Fruit fly (Drosophila melanogaster) whole organism, embryonic: ENCODE data around the gene Blos4.

ENCODE experiments used
- CG10209 ChIP-seq: fragments of 200-800 bp; sonication (Bioruptor generic); optimal IDR thresholded peaks from 3 replicates; lab custom pipeline; 2017; ENCODE audit warnings: missing biosample characterization, mild to moderate bottlenecking, missing genetic modification characterization, missing genetic modification reagents
- CG1024 ChIP-seq: fragments of 200-800 bp; sonication (Bioruptor generic); IDR thresholded peaks from 2 replicates; pipeline ENCODE4 v1.3.6; 2022; ENCODE audit warnings: missing biosample characterization, missing genetic modification characterization
- CG13424 ChIP-seq: fragments of 200-800 bp; sonication (Bioruptor generic); optimal IDR thresholded peaks from 2 replicates; lab custom pipeline; 2019; ENCODE audit warnings: missing biosample characterization, mild to moderate bottlenecking, missing genetic modification characterization, moderate library complexity
- CG14667 ChIP-seq: fragments of 200-800 bp; sonication (Bioruptor generic); IDR thresholded peaks from 2 replicates; pipeline ENCODE4 v1.3.6; 2022; ENCODE audit warnings: missing biosample characterization, missing genetic modification characterization
- CG16815 ChIP-seq: fragments of 200-800 bp; sonication (Bioruptor generic); optimal IDR thresholded peaks from 3 replicates; lab custom pipeline; 2017; ENCODE audit warnings: missing biosample characterization, mild to moderate bottlenecking, missing genetic modification characterization
- CG17359 ChIP-seq: fragments of 200-800 bp; sonication (Bioruptor generic); optimal IDR thresholded peaks from 3 replicates; lab custom pipeline; 2018; ENCODE audit warnings: missing biosample characterization, mild to moderate bottlenecking, missing genetic modification characterization, moderate library complexity
- CG2889 ChIP-seq: fragments of 200-800 bp; sonication (Bioruptor generic); IDR thresholded peaks from 3 replicates; pipeline ENCODE4 v1.3.6; 2022; ENCODE audit warnings: missing biosample characterization, missing genetic modification characterization
- CG3065 ChIP-seq: fragments of 200-800 bp; sonication (Bioruptor generic); optimal IDR thresholded peaks from 2 replicates; lab custom pipeline; 2016; ENCODE audit warnings: missing biosample characterization, missing genetic modification characterization
- CG3163 ChIP-seq: fragments of 200-800 bp; sonication (Bioruptor generic); optimal IDR thresholded peaks from 3 replicates; lab custom pipeline; 2016; ENCODE audit warnings: missing biosample characterization, missing genetic modification characterization
- CG33557 ChIP-seq: fragments of 200-800 bp; sonication (Bioruptor generic); optimal IDR thresholded peaks from 2 replicates; lab custom pipeline; 2019; ENCODE audit warnings: missing biosample characterization, mild to moderate bottlenecking, missing genetic modification characterization, moderate library complexity
- CG4282 ChIP-seq: fragments of 200-800 bp; sonication (Bioruptor generic); optimal IDR thresholded peaks from 2 replicates; lab custom pipeline; 2016; ENCODE audit warnings: missing biosample characterization, missing genetic modification characterization
- CG4707 ChIP-seq: fragments of 200-800 bp; sonication (Bioruptor generic); optimal IDR thresholded peaks from 2 replicates; lab custom pipeline; 2018; ENCODE audit warnings: missing biosample characterization, mild to moderate bottlenecking, missing genetic modification characterization, moderate library complexity
- CG4854 ChIP-seq: fragments of 200-800 bp; sonication (Bioruptor generic); optimal IDR thresholded peaks from 2 replicates; lab custom pipeline; 2016; ENCODE audit warnings: missing biosample characterization, missing genetic modification characterization, inconsistent platforms
- CG6272 ChIP-seq: fragments of 200-800 bp; sonication (Bioruptor generic); IDR thresholded peaks from 2 replicates; pipeline ENCODE4 v1.3.6; 2022; ENCODE audit warnings: missing biosample characterization, missing genetic modification characterization
- CG6854 ChIP-seq: fragments of 200-800 bp; sonication (Bioruptor generic); optimal IDR thresholded peaks from 3 replicates; lab custom pipeline; 2017; ENCODE audit warnings: missing biosample characterization, mild to moderate bottlenecking, missing genetic modification characterization
- CG7372 ChIP-seq: fragments of 200-800 bp; sonication (Bioruptor generic); IDR thresholded peaks from 2 replicates; pipeline ENCODE4 v1.3.6; 2022; ENCODE audit warnings: missing biosample characterization, missing genetic modification characterization
- CG7745 ChIP-seq: fragments of 200-800 bp; sonication (Bioruptor generic); optimal IDR thresholded peaks from 2 replicates; lab custom pipeline; 2018; ENCODE audit warnings: missing biosample characterization, mild to moderate bottlenecking, missing genetic modification characterization, moderate library complexity
- CG8388 ChIP-seq: fragments of 200-800 bp; sonication (Bioruptor generic); optimal IDR thresholded peaks from 2 replicates; lab custom pipeline; 2019; ENCODE audit warnings: missing biosample characterization, mild to moderate bottlenecking, missing genetic modification characterization, moderate library complexity
- CTCF ChIP-seq: fragments of 200-800 bp; sonication (Bioruptor generic); optimal IDR thresholded peaks from 2 replicates; lab custom pipeline; 2017; ENCODE audit warnings: missing biosample characterization, mild to moderate bottlenecking, missing genetic modification characterization, moderate library complexity
- HLH54F ChIP-seq: fragments of 200-800 bp; sonication (Bioruptor generic); optimal IDR thresholded peaks from 3 replicates; lab custom pipeline; 2016; ENCODE audit warnings: missing biosample characterization, missing genetic modification characterization
- Hr78 ChIP-seq, 2 experiments: fragments of 200-800 bp in 1 of 2; fragments of >200 bp in 1 of 2; sonication (Bioruptor generic) in 1 of 2; optimal IDR thresholded peaks; 2 replicates each; lab custom pipeline; 2017 to 2019; ENCODE audit warnings: missing biosample characterization in 2 of 2, missing genetic modification characterization in 2 of 2, mild to moderate bottlenecking in 1 of 2, moderate library complexity in 1 of 2
- Med ChIP-seq: fragments of 200-800 bp; sonication (Bioruptor generic); peaks from one replicate; lab custom pipeline; 2016; ENCODE audit warnings: missing biosample characterization, missing genetic modification characterization, mild to moderate bottlenecking, inconsistent platforms, moderate library complexity
- Myb ChIP-seq: fragments of 200-800 bp; sonication (Bioruptor generic); optimal IDR thresholded peaks from 2 replicates; lab custom pipeline; 2016; ENCODE audit warnings: missing biosample characterization, missing genetic modification characterization
- Oli ChIP-seq: fragments of 200-800 bp; sonication (Bioruptor generic); optimal IDR thresholded peaks from 2 replicates; lab custom pipeline; 2018; ENCODE audit warnings: missing biosample characterization, mild to moderate bottlenecking, missing genetic modification characterization, moderate library complexity
- Ssrp ChIP-seq: fragments of 200-800 bp; sonication (Bioruptor generic); optimal IDR thresholded peaks from 2 replicates; lab custom pipeline; 2018; ENCODE audit warnings: missing biosample characterization, mild to moderate bottlenecking, missing genetic modification characterization, moderate library complexity
- Usf ChIP-seq: fragments of 200-800 bp; sonication (Bioruptor generic); optimal IDR thresholded peaks from 2 replicates; lab custom pipeline; 2017; ENCODE audit warnings: missing genotype, missing biosample characterization, missing genetic modification characterization
- ap ChIP-seq: fragments of 200-800 bp; sonication (Bioruptor generic); IDR thresholded peaks from 2 replicates; pipeline ENCODE4 v1.3.6; 2022; ENCODE audit warnings: missing biosample characterization, missing genetic modification characterization
- cato ChIP-seq: fragments of 200-800 bp; sonication (Bioruptor generic); optimal IDR thresholded peaks from 2 replicates; lab custom pipeline; 2016; ENCODE audit warnings: missing biosample characterization, missing genetic modification characterization, borderline replicate concordance
- cg ChIP-seq: fragments of 200-800 bp; sonication (Bioruptor generic); optimal IDR thresholded peaks from 3 replicates; lab custom pipeline; 2019; ENCODE audit warnings: missing biosample characterization, mild to moderate bottlenecking, missing genetic modification characterization, moderate library complexity
- corto ChIP-seq: fragments of 200-800 bp; sonication (Bioruptor generic); optimal IDR thresholded peaks from 2 replicates; lab custom pipeline; 2016; ENCODE audit warnings: missing biosample characterization, mild to moderate bottlenecking, missing genetic modification characterization, moderate library complexity
- gcm ChIP-seq: fragments of 200-800 bp; sonication (Bioruptor generic); optimal IDR thresholded peaks from 2 replicates; lab custom pipeline; 2019; ENCODE audit warnings: missing biosample characterization, mild to moderate bottlenecking, missing genetic modification characterization, moderate library complexity
- hkb ChIP-seq, 2 experiments: fragments of 200-800 bp in 1 of 2; fragments of >200 bp in 1 of 2; sonication (Bioruptor generic) in 1 of 2; IDR thresholded peaks in 1 of 2; optimal IDR thresholded peaks in 1 of 2; 2 replicates each; pipeline versions ENCODE4 v1.3.6 to Lab custom; 2017 to 2022; ENCODE audit warnings: missing biosample characterization in 1 of 2, missing genetic modification characterization in 1 of 2
- lab ChIP-seq: fragments of 200-800 bp; sonication (Bioruptor generic); optimal IDR thresholded peaks from 3 replicates; lab custom pipeline; 2017; ENCODE audit warnings: missing biosample characterization, missing genetic modification characterization, mild to moderate bottlenecking, moderate library complexity, missing genetic modification reagents
- lbe ChIP-seq: fragments of 200-800 bp; sonication (Bioruptor generic); optimal IDR thresholded peaks from 2 replicates; lab custom pipeline; 2016; ENCODE audit warnings: missing biosample characterization, mild to moderate bottlenecking, missing genetic modification characterization
- odd ChIP-seq: fragments of 200-800 bp; sonication (Bioruptor generic); optimal IDR thresholded peaks from 2 replicates; lab custom pipeline; 2017; ENCODE audit warnings: missing biosample characterization, mild to moderate bottlenecking, missing genetic modification characterization
- onecut ChIP-seq: fragments of 200-800 bp; sonication (Bioruptor generic); IDR thresholded peaks from 2 replicates; pipeline ENCODE4 v1.3.6; 2022; ENCODE audit warnings: missing biosample characterization, missing genetic modification characterization
- otp ChIP-seq: fragments of 200-800 bp; sonication (Bioruptor generic); IDR thresholded peaks from 3 replicates; pipeline ENCODE4, ENCODE4 v1.3.6; 2022; ENCODE audit warnings: missing biosample characterization, missing genetic modification characterization
- pnt ChIP-seq: fragments of 200-800 bp; sonication (Bioruptor generic); optimal IDR thresholded peaks from 3 replicates; lab custom pipeline; 2016; ENCODE audit warnings: missing biosample characterization, missing genetic modification characterization
- run ChIP-seq: fragments of 200-800 bp; sonication (Bioruptor generic); optimal IDR thresholded peaks from 3 replicates; lab custom pipeline; 2018; ENCODE audit warnings: missing biosample characterization, mild to moderate bottlenecking, missing genetic modification characterization
- slbo ChIP-seq: fragments of 200-800 bp; sonication (Bioruptor generic); IDR thresholded peaks from 2 replicates; pipeline ENCODE4 v1.3.6; 2022; ENCODE audit warnings: missing biosample characterization, missing genetic modification characterization
- slou ChIP-seq: fragments of 200-800 bp; sonication (Bioruptor generic); optimal IDR thresholded peaks from 3 replicates; lab custom pipeline; 2016; ENCODE audit warnings: missing biosample characterization, missing genetic modification characterization
- sna ChIP-seq: fragments of 200-800 bp; sonication (Bioruptor generic); IDR thresholded peaks from 2 replicates; pipeline ENCODE4 v1.3.6; 2022; ENCODE audit warnings: missing biosample characterization, missing genetic modification characterization; ENCODE audit not compliant: partially characterized antibody
- so ChIP-seq: fragments of 200-800 bp; sonication (Bioruptor generic); IDR thresholded peaks from 3 replicates; pipeline ENCODE4 v1.3.6; 2022; ENCODE audit warnings: missing biosample characterization, missing genetic modification characterization
- sug ChIP-seq: fragments of 200-800 bp; optimal IDR thresholded peaks from 2 replicates; lab custom pipeline; 2019; ENCODE audit warnings: missing biosample characterization, mild to moderate bottlenecking, missing genetic modification characterization, moderate library complexity
- tap ChIP-seq: fragments of 200-800 bp; optimal IDR thresholded peaks from 3 replicates; lab custom pipeline; 2019; ENCODE audit warnings: missing biosample characterization, mild to moderate bottlenecking, missing genetic modification characterization, moderate library complexity
- tna ChIP-seq: fragments of 200-800 bp; sonication (Bioruptor generic); IDR thresholded peaks from 2 replicates; pipeline ENCODE4 v1.3.6; 2022; ENCODE audit warnings: missing biosample characterization, missing genetic modification characterization; ENCODE audit not compliant: partially characterized antibody
- wdn ChIP-seq: fragments of 200-800 bp; sonication (Bioruptor generic); IDR thresholded peaks from 2 replicates; pipeline ENCODE4 v1.3.6; 2022; ENCODE audit warnings: missing biosample characterization, missing genetic modification characterization
- z ChIP-seq: fragments of 200-800 bp; sonication (Bioruptor generic); IDR thresholded peaks from 3 replicates; pipeline ENCODE4 v1.3.6; 2022; ENCODE audit warnings: missing biosample characterization, missing genetic modification characterization

Gene Blos4

dm6 chr3L:10837869-10838783 is 40.8 kb upstream of the Blos4 start (continued):
- TF ChIP-seq CG2889 (GFP tag; lab: Robert Waterston, UW) (0 out of 3 replicates have a peak, but pooled peaks have one; percentile 28), CG7372 (GFP tag; lab: Robert Waterston, UW) (peak; percentile 47; the same call in 1 of the 2 replicates), slbo (GFP tag; lab: Robert Waterston, UW) (peak; percentile 74), hkb (optimal IDR thresholded peaks at IDR 0.05; lab: Kevin White, UChicago) (no peak), hkb (GFP tag; IDR thresholded peaks at IDR 0.05; lab: Robert Waterston, UW) (peak; percentile 72), CG6272 (GFP tag; lab: Robert Waterston, UW) (peak; percentile 31; the same call in 1 of the 2 replicates), gcm (GFP tag; lab: Kevin White, UChicago) (peak; percentile 34), CTCF (GFP tag; lab: Kevin White, UChicago) (peak; percentile 17), HLH54F (GFP tag; lab: Kevin White, UChicago) (peak; percentile 47), Med (GFP tag; lab: Kevin White, UChicago) (peak; percentile 93), sna (GFP tag; lab: Robert Waterston, UW) (no peak), Oli (tag; lab: Kevin White, UChicago) (peak; percentile 67), CG4854 (GFP tag; lab: Kevin White, UChicago) (peak; percentile 30), run (tag; lab: Kevin White, UChicago) (no peak), cato (peak; percentile 57), so (GFP tag; lab: Robert Waterston, UW) (peak; percentile 69; the same call in 2 of the 3 replicates), CG13424 (tag; lab: Kevin White, UChicago) (peak; percentile 71), cg (GFP tag; lab: Kevin White, UChicago) (no peak), CG4707 (GFP tag; lab: Kevin White, UChicago) (no peak), odd (peak; percentile 23), ap (GFP tag; lab: Robert Waterston, UW) (peak; percentile 40; the same call in 1 of the 2 replicates), CG16815 (GFP tag; lab: Kevin White, UChicago) (peak; percentile 5), slou (GFP tag; lab: Kevin White, UChicago) (no peak), CG6854 (GFP tag; lab: Kevin White, UChicago) (no peak), otp (GFP tag; lab: Robert Waterston, UW) (peak; percentile 53; the same call in 2 of the 3 replicates), Usf (GFP tag; lab: Kevin White, UChicago) (no peak), onecut (GFP tag; lab: Robert Waterston, UW) (peak; percentile 32), tna (GFP tag; lab: Robert Waterston, UW) (no peak), Ssrp (tag; lab: Kevin White, UChicago) (peak; percentile 38), CG17359 (tag; lab: Kevin White, UChicago) (peak; percentile 68), CG1024 (0 out of 2 replicates have a peak, but pooled peaks have one; percentile 57), pnt (GFP tag; lab: Kevin White, UChicago) (peak; percentile 37), CG8388 (GFP tag; lab: Kevin White, UChicago) (peak; percentile 52), CG3163 (GFP tag; lab: Kevin White, UChicago) (no peak), lab (peak; percentile 78), CG7745 (tag; lab: Kevin White, UChicago) (no peak), sug (tag; lab: Kevin White, UChicago) (peak; percentile 6), Myb (GFP tag; lab: Kevin White, UChicago) (peak; percentile 22), CG10209 (GFP tag; lab: Kevin White, UChicago) (peak; percentile 58), CG33557 (GFP tag; lab: Kevin White, UChicago) (no peak), tap (tag; lab: Kevin White, UChicago) (peak; percentile 60), CG14667 (GFP tag; lab: Robert Waterston, UW) (peak; percentile 25; the same call in 1 of the 2 replicates), CG3065 (no peak), CG4282 (GFP tag; lab: Kevin White, UChicago) (no peak), lbe (GFP tag; lab: Kevin White, UChicago) (peak; percentile 56), Hr78 (GFP tag; optimal IDR thresholded peaks at IDR 0.05; lab: Kevin White, UChicago) (no peak), corto (GFP tag; lab: Kevin White, UChicago) (no peak), z (GFP tag; lab: Robert Waterston, UW) (no peak), wdn (GFP tag; lab: Robert Waterston, UW) (no peak)
